Worm (Caenorhabditis elegans): ENCODE measurements around the gene F21D5.5.
"Not testable (repeated sequence)": the region's sequence is repeated elsewhere in the genome, so short reads cannot be mapped to it uniquely, and the experiment has no call there.

F21D5.5 gene

DNA sequence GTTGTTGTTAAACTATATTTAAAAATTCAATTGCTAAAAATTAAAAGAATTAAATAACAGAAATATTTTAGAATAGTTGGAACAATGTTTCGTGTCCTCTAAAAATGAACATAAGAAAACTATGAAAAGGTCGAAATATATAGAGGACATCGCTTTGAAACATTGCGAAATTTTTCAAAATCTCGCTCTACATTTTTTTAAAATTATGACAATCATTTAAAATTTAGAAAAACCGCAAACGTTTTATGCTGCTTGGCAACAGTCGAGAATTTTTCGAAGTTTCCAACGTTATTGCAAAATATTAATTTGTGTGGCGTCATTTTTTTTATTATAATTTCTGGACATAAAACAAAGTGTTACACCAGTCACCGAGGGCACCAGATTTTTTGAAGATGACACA lies 24.2 kb downstream of the F21D5.5 start, which contains the start of the genes parg-2 and ipla-5:
Gene parg-2, minus strand, starts transcription at position 101 of the 400 bp plus-strand sequence.
Gene ipla-5, plus strand, starts transcription at position 216 of the 400 bp plus-strand sequence.
- not testable (repeated sequence) for TF ChIP-seq nfya-1 (tag; optimal IDR thresholded peaks at IDR 0.05; ENCODE audit: borderline replicate concordance, insufficient read depth); hsf-1 (GFP tag; IDR thresholded peaks at IDR 0.05); ama-1 (optimal IDR thresholded peaks at IDR 0.05); ama-1 (GFP tag; optimal IDR thresholded peaks at IDR 0.05)

- TF ChIP-seq lin-35 (GFP tag; optimal IDR thresholded peaks at IDR 0.05) = no peak
- TF ChIP-seq hsf-1 (GFP tag; IDR thresholded peaks at IDR 0.05) = no peak
- TF ChIP-seq efl-1 (GFP tag; optimal IDR thresholded peaks at IDR 0.05) = no peak
- no peak for TF ChIP-seq F52B5.7 (tag; optimal IDR thresholded peaks at IDR 0.05)
- TF ChIP-seq unc-62 (GFP tag; optimal IDR thresholded peaks at IDR 0.05) = no peak
- TF ChIP-seq egrh-3 (GFP tag; IDR thresholded peaks at IDR 0.05) = no peak
- no peak for TF ChIP-seq F49E8.2 (tag; optimal IDR thresholded peaks at IDR 0.05; ENCODE audit: insufficient read depth)
- TF ChIP-seq F23B12.7 (tag; optimal IDR thresholded peaks at IDR 0.05; ENCODE audit: insufficient read depth) = no peak
- no peak for TF ChIP-seq K11D2.4 (GFP tag; IDR thresholded peaks at IDR 0.05)
- TF ChIP-seq F39B2.1 (GFP tag; IDR thresholded peaks at IDR 0.05) = no peak
These were observed 31.1 kb downstream of the F21D5.5 start for ce11 chrIV:8708046-8708445.

DNA sequence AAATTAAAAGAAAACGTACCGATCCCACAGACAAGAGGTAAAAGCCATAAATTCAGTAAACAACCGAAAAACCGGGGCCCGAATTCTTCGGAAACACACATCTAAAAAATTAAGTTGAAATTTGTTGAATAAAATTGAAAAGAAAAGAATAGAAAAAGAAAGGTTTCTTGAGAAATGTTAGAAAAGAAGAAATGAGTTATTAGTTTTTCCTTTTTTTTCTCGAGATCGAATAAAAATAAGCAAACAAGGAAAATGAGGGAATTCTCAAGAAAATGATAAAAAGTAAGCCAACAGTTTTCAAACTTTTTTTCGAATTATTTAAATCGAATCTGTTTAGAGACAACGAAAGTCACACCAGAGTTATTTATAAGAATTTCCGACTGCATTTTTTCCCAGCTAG lies 33.7 kb downstream of the F21D5.5 start, which contains the start of gene H23L24.4:
Gene H23L24.4, minus strand, starts transcription at position 101 of the 400 bp plus-strand sequence.
- TF ChIP-seq D2030.7 (GFP tag; IDR thresholded peaks at IDR 0.05) (no peak), pbrm-1 (GFP tag; IDR thresholded peaks at IDR 0.05) (no peak), snpc-1.3 (tag; optimal IDR thresholded peaks at IDR 0.05; ENCODE audit: insufficient read depth) (no peak), K11D2.4 (GFP tag; IDR thresholded peaks at IDR 0.05) (no peak), ztf-28 (GFP tag; IDR thresholded peaks at IDR 0.05) (no peak), F22D6.2 (tag; optimal IDR thresholded peaks at IDR 0.05) (no peak), nfya-2 (GFP tag; IDR thresholded peaks at IDR 0.05) (no peak), let-526 (GFP tag; IDR thresholded peaks at IDR 0.05) (no peak), hsf-1 (GFP tag; IDR thresholded peaks at IDR 0.05) (no peak), akir-1 (GFP tag; optimal IDR thresholded peaks at IDR 0.05) (no peak)

- TF ChIP-seq F10E7.11 (tag; optimal IDR thresholded peaks at IDR 0.05) (no peak), athp-1 (tag; optimal IDR thresholded peaks at IDR 0.05) (no peak), ceh-79 (tag; optimal IDR thresholded peaks at IDR 0.05) (no peak), F37B4.10 (GFP tag; IDR thresholded peaks at IDR 0.05) (no peak), zfh-2 (GFP tag; conservative IDR thresholded peaks at IDR 0.05) (no peak), egrh-3 (GFP tag; IDR thresholded peaks at IDR 0.05) (no peak), snpc-1.3 (tag; optimal IDR thresholded peaks at IDR 0.05; ENCODE audit: insufficient read depth) (no peak), lin-35 (GFP tag; optimal IDR thresholded peaks at IDR 0.05) (no peak), F57A8.1 (GFP tag; optimal IDR thresholded peaks at IDR 0.05) (no peak), ceh-27 (GFP tag; optimal IDR thresholded peaks at IDR 0.05) (no peak), C06A6.2 (GFP tag; conservative IDR thresholded peaks at IDR 0.05) (no peak), F55B11.4 (tag; optimal IDR thresholded peaks at IDR 0.05; ENCODE audit: borderline replicate concordance, insufficient read depth) (no peak), hsf-1 (GFP tag; IDR thresholded peaks at IDR 0.05) (no peak), lin-40 (tag; optimal IDR thresholded peaks at IDR 0.05) (no peak), aptf-2 (GFP tag; conservative IDR thresholded peaks at IDR 0.05) (no peak)
These were observed 41.8 kb downstream of the F21D5.5 start, which contains the start of gene ttll-11 for ce11 chrIV:8697436-8697835. TSS of gene ttll-11 (plus strand) at chrIV:8697736.

Measured in whole organism, young adult.